Worm (Caenorhabditis elegans) whole organism, young adult: ENCODE data around the gene srbc-76.

Source experiments
- Y56A3A.18 ChIP-seq: fragments of 200-800 bp; sonication (Bioruptor generic); IDR thresholded peaks from 2 replicates; pipeline ENCODE4 v1.3.6; 2022; ENCODE audit warnings: missing genetic modification reagents, missing genetic modification characterization, missing compliant biosample characterization
- ccch-3 ChIP-seq: fragments of 200-800 bp; sonication (Bioruptor generic); optimal IDR thresholded peaks from 2 replicates; lab custom pipeline; 2018; ENCODE audit warnings: mild to moderate bottlenecking, missing genetic modification characterization, missing compliant biosample characterization
- cebp-2 ChIP-seq: fragments of 200-800 bp; sonication (Bioruptor generic); IDR thresholded peaks from 2 replicates; pipeline ENCODE4 v1.3.6; 2022; ENCODE audit warnings: missing genetic modification characterization, missing compliant biosample characterization
- ceh-40 ChIP-seq: fragments of 200-800 bp; sonication (Bioruptor generic); IDR thresholded peaks from 2 replicates; pipeline ENCODE4 v1.3.6; 2022; ENCODE audit warnings: missing genetic modification characterization, missing compliant biosample characterization
- nfya-1 ChIP-seq: sonication (generic microtip); optimal IDR thresholded peaks from 2 replicates; lab custom pipeline; 2017; ENCODE audit warnings: antibody characterized with exemption, missing compliant biosample characterization, missing genetic modification characterization, borderline replicate concordance; ENCODE audit not compliant: insufficient read depth

DNA sequence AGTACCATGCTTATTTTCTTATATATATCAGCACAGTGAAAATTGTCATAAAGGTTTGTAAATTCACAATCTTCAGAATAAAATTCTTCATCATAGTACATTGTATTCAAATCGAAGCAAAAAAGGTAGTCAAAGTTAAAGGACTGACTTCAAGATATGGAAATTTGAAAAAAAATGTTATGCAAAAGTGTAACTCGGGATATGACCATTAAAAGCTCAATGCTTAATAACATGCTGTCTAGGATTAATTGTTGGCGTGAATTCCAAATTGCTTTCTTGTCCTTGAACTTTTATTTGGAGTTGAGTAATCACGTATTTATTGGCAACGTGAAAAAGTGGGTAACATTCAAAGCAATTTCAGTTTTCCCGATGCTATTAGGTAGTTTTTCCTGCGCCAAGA lies 22.6 kb downstream of the srbc-76 start, which contains the start of gene srw-16:
- TF ChIP-seq ceh-40 (GFP tag; lab: Robert Waterston, UW) (no peak), cebp-2 (GFP tag; lab: Robert Waterston, UW) (no peak), nfya-1 (tag; lab: Kevin White, UChicago) (no peak), Y56A3A.18 (GFP tag; lab: Robert Waterston, UW) (no peak), ccch-3 (GFP tag; lab: Kevin White, UChicago) (no peak)
